Fruit fly (Drosophila melanogaster) whole organism, adult: Measurements from ENCODE around the gene CG8202.

Source experiments
- CG1620 ChIP-seq: fragments of 200-800 bp; sonication (Bioruptor generic); optimal IDR thresholded peaks from 2 replicates; lab custom pipeline; 2016; ENCODE audit warnings: missing biosample characterization, missing genetic modification characterization
- CG33017 ChIP-seq: fragments of 200-800 bp; sonication (Bioruptor generic); optimal IDR thresholded peaks from 2 replicates; lab custom pipeline; 2018; ENCODE audit warnings: missing biosample characterization, mild to moderate bottlenecking, missing genetic modification characterization, moderate library complexity
- CG5204 ChIP-seq: fragments of 200-800 bp; sonication (Bioruptor generic); optimal IDR thresholded peaks from 2 replicates; lab custom pipeline; 2016; ENCODE audit warnings: missing biosample characterization, missing genetic modification characterization
- Hr96 ChIP-seq: fragments of 200-800 bp; sonication (Bioruptor generic); optimal IDR thresholded peaks from 2 replicates; lab custom pipeline; 2016; ENCODE audit warnings: missing biosample characterization, missing genetic modification characterization
- bab1 ChIP-seq: fragments of 200-800 bp; sonication (Bioruptor generic); optimal IDR thresholded peaks from 3 replicates; lab custom pipeline; 2019; ENCODE audit warnings: missing biosample characterization, mild to moderate bottlenecking, missing genetic modification characterization, moderate library complexity
- cic ChIP-seq: fragments of 200-800 bp; sonication (Bioruptor generic); optimal IDR thresholded peaks from 2 replicates; lab custom pipeline; 2017; ENCODE audit warnings: missing biosample characterization, mild to moderate bottlenecking, missing genetic modification characterization, moderate library complexity
- kay ChIP-seq: fragments of 200-800 bp; sonication (Bioruptor generic); peaks from one replicate; lab custom pipeline; 2016; ENCODE audit warnings: missing biosample characterization, missing genetic modification characterization, borderline replicate concordance
- ovo ChIP-seq: fragments of 200-800 bp; sonication (Bioruptor generic); optimal IDR thresholded peaks from 2 replicates; lab custom pipeline; 2016; ENCODE audit warnings: missing biosample characterization, missing genetic modification characterization

dm6 chr3R:8684328-8685177, 47.3 kb upstream of the CG8202 start, which contains the start of gene CG44227:
- TF ChIP-seq Hr96 (GFP tag; lab: Kevin White, UChicago) (no peak), ovo (GFP tag; lab: Kevin White, UChicago) (no peak), CG33017 (tag; lab: Kevin White, UChicago) (no peak), cic (no peak), CG1620 (GFP tag; lab: Kevin White, UChicago) (no peak), kay (GFP tag; lab: Kevin White, UChicago) (no peak), CG5204 (GFP tag; lab: Kevin White, UChicago) (no peak), bab1 (GFP tag; lab: Kevin White, UChicago) (no peak)
